Fruit fly (Drosophila melanogaster): ENCODE data around the gene CG33710.

CG33710 gene

DNA sequence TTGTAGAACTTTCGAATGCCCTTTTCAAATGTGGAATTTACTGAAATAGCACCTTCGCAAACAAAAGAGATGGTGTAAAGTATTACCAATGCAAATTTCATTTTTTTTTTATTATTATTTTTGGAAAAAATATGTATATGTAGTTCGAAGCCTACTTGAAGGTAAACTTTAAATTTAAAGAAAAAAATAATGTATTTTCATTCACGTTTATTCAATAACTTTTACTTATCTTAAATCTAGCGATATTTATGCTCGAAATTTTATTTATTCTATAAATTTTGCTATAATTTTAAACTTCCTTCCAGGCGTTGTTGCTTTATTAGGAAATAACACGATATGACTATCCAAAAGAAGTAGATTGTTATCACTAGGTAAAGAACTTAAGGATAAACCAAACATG, at the start of gene CG33710:
CG33710 (minus strand) TSS at position 101 of the 400 bp plus-strand sequence.
- TF ChIP-seq CTCF (optimal IDR thresholded peaks at IDR 0.05): no peak
- TF ChIP-seq CG8478 (optimal IDR thresholded peaks at IDR 0.05): no peak

DNA sequence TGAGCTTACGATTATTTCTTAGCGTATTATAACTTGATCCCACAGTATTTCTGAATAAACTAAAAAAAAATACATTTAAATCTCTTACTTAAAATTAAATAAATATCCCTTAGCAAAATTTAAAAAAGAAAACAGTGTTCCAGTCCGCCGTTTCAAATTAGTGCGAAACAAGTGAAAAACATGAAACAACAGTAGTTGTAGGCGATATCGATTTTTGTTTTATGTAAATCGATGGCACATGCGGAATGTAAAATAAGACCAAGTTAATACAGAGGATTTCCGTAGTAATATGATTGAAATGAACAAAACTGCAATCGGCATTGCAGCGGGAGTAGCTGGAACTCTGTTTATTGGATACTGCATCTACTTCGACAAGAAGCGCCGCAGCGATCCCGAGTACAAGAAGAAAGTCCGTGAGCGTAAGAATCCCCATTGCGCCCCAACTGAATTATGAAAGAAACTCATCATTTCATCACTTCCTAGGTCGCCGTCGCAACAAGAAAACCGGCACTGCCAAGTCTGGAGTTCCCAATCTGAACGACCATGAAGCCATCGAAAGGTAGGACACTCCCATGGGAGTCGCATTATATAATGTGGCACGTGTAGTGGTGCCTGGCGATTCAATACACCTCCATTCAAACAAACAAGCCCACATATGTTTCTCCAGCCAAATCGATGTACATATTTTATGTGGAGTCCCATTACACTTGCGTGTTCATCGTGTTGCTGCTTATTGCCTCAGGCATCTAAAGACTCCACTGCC, 48.5 kb upstream of the CG33710 start:
- peak in 1 of 2 experiments; percentile 41 for TF ChIP-seq CTCF (optimal IDR thresholded peaks at IDR 0.05)
- no peak for TF ChIP-seq CG8478 (optimal IDR thresholded peaks at IDR 0.05)

dm6 chr3L:20000081-20000736, 47.6 kb upstream of the CG33710 start, which contains the start of the genes Tom20 and Gabat:
Gene Tom20 (plus strand): TSS chr3L:20000644.
Gene Gabat (minus strand): TSS chr3L:20000686.
- no peak for TF ChIP-seq CG8478 (optimal IDR thresholded peaks at IDR 0.05)
- TF ChIP-seq CTCF (optimal IDR thresholded peaks at IDR 0.05): no peak

- TF ChIP-seq CTCF (optimal IDR thresholded peaks at IDR 0.05) (no peak), CG8478 (optimal IDR thresholded peaks at IDR 0.05) (no peak)
Measured at dm6 chr3L:19994015-19994414, 41.4 kb upstream of the CG33710 start.

- TF ChIP-seq CTCF (optimal IDR thresholded peaks at IDR 0.05): no peak
- no peak for TF ChIP-seq CG8478 (optimal IDR thresholded peaks at IDR 0.05)
Measured at dm6 chr3L:19991714-19992231, 39.2 kb upstream of the CG33710 start, which contains the start of the genes CG7646 and Nca. Gene CG7646 (plus strand): TSS chr3L:19991887. Gene Nca (plus strand): TSS chr3L:19991887.

dm6 chr3L:19991120-19991519, 38.5 kb upstream of the CG33710 start, which contains the start of gene fln:
Gene fln (minus strand): TSS chr3L:19991220.
- TF ChIP-seq CG8478 (optimal IDR thresholded peaks at IDR 0.05): no peak
- TF ChIP-seq CTCF (optimal IDR thresholded peaks at IDR 0.05): no peak

- TF ChIP-seq CTCF (optimal IDR thresholded peaks at IDR 0.05): no peak
- no peak for TF ChIP-seq CG8478 (optimal IDR thresholded peaks at IDR 0.05)
Measured at dm6 chr3L:19988891-19989290, 36.3 kb upstream of the CG33710 start, which contains the start of gene Csas. Gene Csas (minus strand): TSS chr3L:19988991.

- TF ChIP-seq CTCF (optimal IDR thresholded peaks at IDR 0.05) (no peak), CG8478 (optimal IDR thresholded peaks at IDR 0.05) (no peak)
Measured at dm6 chr3L:19985768-19986167, 33.2 kb upstream of the CG33710 start, which contains the start of the genes hale and schuy. Gene hale (minus strand): TSS chr3L:19985868. Gene schuy (plus strand): TSS chr3L:19986093.

- TF ChIP-seq CTCF (optimal IDR thresholded peaks at IDR 0.05): no peak
- no peak for TF ChIP-seq CG8478 (optimal IDR thresholded peaks at IDR 0.05)
Measured at dm6 chr3L:19981385-19981784, 28.8 kb upstream of the CG33710 start, which contains the start of gene CG17732. Gene CG17732 (plus strand): TSS chr3L:19981685.

- TF ChIP-seq CG8478 (optimal IDR thresholded peaks at IDR 0.05) (no peak), CTCF (optimal IDR thresholded peaks at IDR 0.05) (no peak)
Measured at dm6 chr3L:19979592-19979991, 27.0 kb upstream of the CG33710 start, which contains the start of gene CG14182. Gene CG14182 (minus strand): TSS chr3L:19979812.

DNA sequence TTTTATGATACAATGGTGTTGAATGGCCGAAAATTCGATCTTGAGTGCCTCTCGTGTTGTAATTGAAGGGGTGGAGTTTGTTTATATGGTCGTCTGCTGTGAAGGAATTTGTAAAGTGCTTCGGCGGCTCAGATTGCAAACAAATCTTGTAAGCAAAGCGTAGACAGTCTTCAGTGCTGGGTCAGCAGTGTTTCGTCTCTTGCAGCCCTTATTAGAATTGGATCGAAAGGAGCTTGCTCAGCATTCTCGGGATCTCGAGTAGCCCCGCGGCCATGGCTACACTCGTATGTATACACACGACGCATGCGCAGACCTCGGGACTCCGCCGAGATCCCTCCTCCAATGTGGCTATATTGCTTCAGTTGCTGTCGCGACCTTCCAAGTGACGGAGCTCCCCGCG, 25.5 kb upstream of the CG33710 start:
- TF ChIP-seq CTCF (optimal IDR thresholded peaks at IDR 0.05) (no peak), CG8478 (optimal IDR thresholded peaks at IDR 0.05) (no peak)

DNA sequence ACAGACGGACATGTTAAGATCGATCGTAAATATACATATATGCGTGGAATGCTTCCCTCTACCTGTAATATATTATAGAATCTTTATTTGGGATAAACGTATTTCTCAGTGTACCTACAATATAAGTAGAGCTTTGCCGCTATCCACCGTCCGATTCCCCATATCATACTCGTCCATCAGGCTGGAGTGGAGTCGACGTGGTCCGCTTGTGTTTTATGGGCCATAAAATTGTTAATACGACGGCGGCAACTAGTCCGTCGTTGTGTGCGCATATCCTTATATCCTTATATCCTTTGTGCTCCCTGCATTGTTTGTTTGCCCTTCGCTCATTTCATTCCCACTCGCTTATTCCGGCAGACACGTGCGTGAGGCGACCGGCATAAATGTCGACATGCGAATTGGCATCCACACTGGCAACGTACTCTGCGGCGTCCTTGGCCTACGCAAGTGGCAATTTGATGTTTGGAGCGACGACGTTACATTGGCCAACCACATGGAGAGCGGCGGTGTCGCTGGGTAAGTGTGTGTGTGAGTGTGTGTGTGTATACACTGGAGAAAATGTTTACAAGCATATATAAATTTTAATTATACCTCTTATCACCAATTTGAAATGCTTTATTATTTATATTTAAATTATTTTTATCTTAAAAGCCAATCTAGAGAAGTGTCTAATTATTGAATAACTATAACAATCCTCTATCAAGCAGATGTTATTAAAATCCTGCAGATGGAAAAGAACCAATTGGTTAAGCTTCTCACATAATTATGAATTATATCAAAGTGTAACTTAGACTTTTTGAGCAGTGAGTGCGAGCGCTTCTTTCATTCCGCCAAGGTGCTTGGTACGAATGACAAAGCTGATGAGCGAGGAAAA, 16.4 kb upstream of the CG33710 start:
- TF ChIP-seq CTCF (optimal IDR thresholded peaks at IDR 0.05): no peak
- TF ChIP-seq CG8478 (optimal IDR thresholded peaks at IDR 0.05): no peak

dm6 chr3L:19961805-19962204, 9.2 kb upstream of the CG33710 start:
- TF ChIP-seq CG8478 (optimal IDR thresholded peaks at IDR 0.05) (no peak), CTCF (optimal IDR thresholded peaks at IDR 0.05) (no peak)

DNA sequence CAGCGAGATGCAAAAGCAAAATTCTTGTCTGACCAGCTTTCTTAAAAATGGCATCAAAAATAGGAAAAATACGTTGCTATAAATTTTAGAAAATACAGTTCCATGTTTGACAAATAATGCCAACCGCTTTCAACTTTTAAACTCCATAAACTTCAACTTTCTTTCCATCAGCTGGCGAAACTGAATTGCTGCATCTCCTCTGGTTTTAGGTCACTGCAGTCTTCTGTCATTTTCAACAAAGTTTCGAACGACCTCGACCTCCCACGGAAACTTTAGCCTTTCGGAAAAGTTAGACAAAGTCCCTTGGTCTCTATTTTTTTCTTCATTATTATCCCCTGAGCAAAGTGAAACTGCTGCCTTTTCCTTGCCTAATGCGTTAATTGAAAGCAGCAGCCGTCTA, 3.1 kb upstream of the CG33710 start, which contains the start of gene CG42263:
CG42263 (minus strand) TSS at position 101 of the 400 bp plus-strand sequence.
- no peak for TF ChIP-seq CTCF (optimal IDR thresholded peaks at IDR 0.05)
- no peak for TF ChIP-seq CG8478 (optimal IDR thresholded peaks at IDR 0.05)

Data from S2 (cell line).